Fruit fly (Drosophila melanogaster): ENCODE measurements around the gene Srp54.

Srp54 gene

dm6 chr2L:9915011-9915850 is 2.5 kb downstream of the Srp54 start, which contains the start of gene yip2 (continued):
- TF ChIP-seq CG8119 (GFP tag; IDR thresholded peaks at IDR 0.05) (peak; percentile 97), Ets21C (GFP tag; optimal IDR thresholded peaks at IDR 0.05) (peak; percentile 18), CG34406 (GFP tag; optimal IDR thresholded peaks at IDR 0.05) (peak; percentile 59), CG6792 (GFP tag; optimal IDR thresholded peaks at IDR 0.05) (peak; percentile 61), Ets96B (tag; optimal IDR thresholded peaks at IDR 0.05) (peak; percentile 87), Blimp-1 (GFP tag; optimal IDR thresholded peaks at IDR 0.05) (peak; percentile 96), net (GFP tag; optimal IDR thresholded peaks at IDR 0.05) (peak; percentile 98), fkh (GFP tag; optimal IDR thresholded peaks at IDR 0.05) (peak; percentile 61), CG10669 (GFP tag; optimal IDR thresholded peaks at IDR 0.05) (peak; percentile 98), CG11902 (GFP tag; optimal IDR thresholded peaks at IDR 0.05) (no peak), Sox15 (GFP tag; optimal IDR thresholded peaks at IDR 0.05) (no peak), Hr4 (GFP tag; optimal IDR thresholded peaks at IDR 0.05) (peak; percentile 84), CG9139 (GFP tag; optimal IDR thresholded peaks at IDR 0.05) (peak; percentile 100), Lpt (GFP tag; optimal IDR thresholded peaks at IDR 0.05) (peak; percentile 95), CG16779 (tag; optimal IDR thresholded peaks at IDR 0.05) (peak; percentile 99), lz (GFP tag; optimal IDR thresholded peaks at IDR 0.05) (peak; percentile 66)

- TF ChIP-seq achi (GFP tag; optimal IDR thresholded peaks at IDR 0.05) (peak; percentile 100), Hr38 (GFP tag; optimal IDR thresholded peaks at IDR 0.05) (peak; percentile 7), CG11902 (GFP tag; optimal IDR thresholded peaks at IDR 0.05) (peak; percentile 15), CG6163 (GFP tag; IDR thresholded peaks at IDR 0.05) (peak; percentile 76), CG1621 (tag; optimal IDR thresholded peaks at IDR 0.05) (peak; percentile 21), Smox (GFP tag; optimal IDR thresholded peaks at IDR 0.05) (peak; percentile 76), Sox102F (GFP tag; optimal IDR thresholded peaks at IDR 0.05) (peak; percentile 71), lz (GFP tag; optimal IDR thresholded peaks at IDR 0.05) (peak; percentile 77), CG6808 (GFP tag; optimal IDR thresholded peaks at IDR 0.05) (peak; percentile 79), dac (GFP tag; optimal IDR thresholded peaks at IDR 0.05) (peak; percentile 33), CG11294 (GFP tag; IDR thresholded peaks at IDR 0.05) (peak; percentile 29; the same call in 1 of the 2 replicates), Eip93F (GFP tag; optimal IDR thresholded peaks at IDR 0.05) (peak; percentile 88), CG3919 (GFP tag; optimal IDR thresholded peaks at IDR 0.05) (peak; percentile 76), topi (GFP tag; optimal IDR thresholded peaks at IDR 0.05) (peak; percentile 46), fkh (GFP tag; optimal IDR thresholded peaks at IDR 0.05) (peak; percentile 45), CG32006 (GFP tag; optimal IDR thresholded peaks at IDR 0.05) (peak; percentile 73), CG7368 (GFP tag; optimal IDR thresholded peaks at IDR 0.05) (peak; percentile 50), Eip75B (GFP tag; optimal IDR thresholded peaks at IDR 0.05) (peak; percentile 75), pdm3 (GFP tag; optimal IDR thresholded peaks at IDR 0.05) (peak; percentile 78), CG15336 (GFP tag; IDR thresholded peaks at IDR 0.05) (no peak; the same call in none of the 2 replicates), CG8119 (GFP tag; IDR thresholded peaks at IDR 0.05) (peak; percentile 73), CG6276 (GFP tag; optimal IDR thresholded peaks at IDR 0.05) (peak; percentile 90), CG11762 (GFP tag; optimal IDR thresholded peaks at IDR 0.05; ENCODE audit: insufficient read depth) (peak; percentile 47), net (GFP tag; optimal IDR thresholded peaks at IDR 0.05) (peak; percentile 87), CG3032 (tag; optimal IDR thresholded peaks at IDR 0.05) (peak; percentile 63), acj6 (GFP tag; optimal IDR thresholded peaks at IDR 0.05) (peak; percentile 76), Hr39 (GFP tag; optimal IDR thresholded peaks at IDR 0.05) (peak; percentile 75), CG9139 (GFP tag; optimal IDR thresholded peaks at IDR 0.05) (peak; percentile 85), CG10669 (GFP tag; optimal IDR thresholded peaks at IDR 0.05) (peak; percentile 53), cyc (GFP tag; optimal IDR thresholded peaks at IDR 0.05) (peak; percentile 55), CG31627 (GFP tag; optimal IDR thresholded peaks at IDR 0.05) (peak; percentile 57), Sox14 (GFP tag; optimal IDR thresholded peaks at IDR 0.05) (peak; percentile 67), Sox15 (GFP tag; optimal IDR thresholded peaks at IDR 0.05) (peak; percentile 56), eg (GFP tag; IDR thresholded peaks at IDR 0.05) (peak; percentile 80), Ets96B (tag; optimal IDR thresholded peaks at IDR 0.05) (peak; percentile 58), Blimp-1 (GFP tag; optimal IDR thresholded peaks at IDR 0.05) (peak; percentile 50), CG6854 (GFP tag; optimal IDR thresholded peaks at IDR 0.05) (peak; percentile 7), Eip78C (GFP tag) (peak; percentile 84), Ets21C (GFP tag; optimal IDR thresholded peaks at IDR 0.05) (peak; percentile 57), Hr4 (GFP tag; optimal IDR thresholded peaks at IDR 0.05) (peak; percentile 89)
Observed at dm6 chr2L:9918020-9918959, 5.6 kb downstream of the Srp54 start, which contains the start of the genes CG5885 and CG4598. Gene CG5885, minus strand, starts transcription at chr2L:9918330. Gene CG4598, plus strand, starts transcription at chr2L:9918618.

Data from whole organism, prepupa.